Fruit fly (Drosophila melanogaster): ENCODE data around the gene PAPLA1.

dm6 chr2L:8171544-8171943, 12.1 kb upstream of the PAPLA1 start:
- no peak for TF ChIP-seq insv (optimal IDR thresholded peaks at IDR 0.05)
- TF ChIP-seq Sin3A (optimal IDR thresholded peaks at IDR 0.05), result no peak
- TF ChIP-seq ttk (optimal IDR thresholded peaks at IDR 0.05), result no peak

Data from Kc167 (cell line).